Worm (Caenorhabditis elegans): Measurements from ENCODE around the gene mff-1.

- TF ChIP-seq nhr-11 (tag; optimal IDR thresholded peaks at IDR 0.05), result no peak
- TF ChIP-seq pha-2 (tag; optimal IDR thresholded peaks at IDR 0.05), result no peak
- no peak for TF ChIP-seq tbx-2 (tag; optimal IDR thresholded peaks at IDR 0.05)
- TF ChIP-seq pha-4 (tag; optimal IDR thresholded peaks at IDR 0.05), result no peak
- no peak for TF ChIP-seq ttx-3 (tag; optimal IDR thresholded peaks at IDR 0.05)
- TF ChIP-seq ceh-31 (tag; optimal IDR thresholded peaks at IDR 0.05), result no peak
- TF ChIP-seq unc-3 (GFP tag; conservative IDR thresholded peaks at IDR 0.05), result no peak
- no peak for TF ChIP-seq unc-3 (tag; optimal IDR thresholded peaks at IDR 0.05)
- no peak for TF ChIP-seq sdc-2 (tag; optimal IDR thresholded peaks at IDR 0.05)
- TF ChIP-seq nfya-1 (tag; optimal IDR thresholded peaks at IDR 0.05), result no peak
- no peak for TF ChIP-seq ama-1 (optimal IDR thresholded peaks at IDR 0.05)
- TF ChIP-seq ceh-48 (tag; optimal IDR thresholded peaks at IDR 0.05), result no peak
Measured at ce11 chrX:12942296-12942695, 44.7 kb downstream of the mff-1 start.

All from whole organism, late embryonic.